Worm (Caenorhabditis elegans) whole organism, young adult: Measurements from ENCODE around the gene algn-12.

Experiments
- B0019.2 ChIP-seq: fragments of 200-800 bp; sonication (Bioruptor generic); conservative IDR thresholded peaks from 2 replicates; pipeline ENCODE4 v1.3.6; 2022; ENCODE audit warnings: missing genetic modification reagents, missing genetic modification characterization, missing compliant biosample characterization
- B0261.1 ChIP-seq: sonication (generic microtip); optimal IDR thresholded peaks from 2 replicates; lab custom pipeline; 2016; ENCODE audit warnings: mild to moderate bottlenecking, missing genetic modification characterization, moderate library complexity, missing compliant biosample characterization
- F10E7.11 ChIP-seq: sonication (generic microtip); optimal IDR thresholded peaks from 2 replicates; lab custom pipeline; 2017; ENCODE audit warnings: mild to moderate bottlenecking, missing genetic modification characterization, moderate library complexity, missing compliant biosample characterization
- F22D6.2 ChIP-seq: sonication (generic microtip); optimal IDR thresholded peaks from 2 replicates; lab custom pipeline; 2016; ENCODE audit warnings: mild to moderate bottlenecking, missing genetic modification characterization, missing compliant biosample characterization
- F39B2.1 ChIP-seq: fragments of 200-800 bp; sonication (Bioruptor generic); IDR thresholded peaks from 2 replicates; pipeline ENCODE4 v1.3.6; 2022; ENCODE audit warnings: missing genetic modification reagents, missing genetic modification characterization, missing compliant biosample characterization
- F49E8.2 ChIP-seq: sonication (generic microtip); optimal IDR thresholded peaks from 3 replicates; lab custom pipeline; 2017; ENCODE audit warnings: missing genetic modification characterization, mild to moderate bottlenecking, missing compliant biosample characterization, antibody characterized with exemption, moderate library complexity; ENCODE audit not compliant: insufficient read depth
- F52B5.7 ChIP-seq: sonication (generic microtip); optimal IDR thresholded peaks from 2 replicates; lab custom pipeline; 2016; ENCODE audit warnings: mild to moderate bottlenecking, missing genetic modification characterization, missing compliant biosample characterization
- F57C9.4 ChIP-seq: sonication (generic microtip); optimal IDR thresholded peaks from 2 replicates; lab custom pipeline; 2017; ENCODE audit warnings: mild to moderate bottlenecking, missing genetic modification characterization, missing compliant biosample characterization
- T07F8.4 ChIP-seq: sonication (generic microtip); optimal IDR thresholded peaks from 2 replicates; lab custom pipeline; 2016; ENCODE audit warnings: mild to moderate bottlenecking, missing genetic modification characterization, moderate library complexity, missing compliant biosample characterization
- T26A5.8 ChIP-seq: sonication (generic microtip); optimal IDR thresholded peaks from 2 replicates; lab custom pipeline; 2016; ENCODE audit warnings: missing genetic modification characterization, missing compliant biosample characterization
- Y53G8AR.9 ChIP-seq: fragments of 200-800 bp; sonication (Bioruptor generic); conservative IDR thresholded peaks from 2 replicates; pipeline ENCODE4 v1.3.6; 2022; ENCODE audit warnings: missing genetic modification reagents, missing genetic modification characterization, missing compliant biosample characterization
- Y67H2A.10 ChIP-seq: fragments of 200-800 bp; sonication (Bioruptor generic); conservative IDR thresholded peaks from 2 replicates; pipeline ENCODE4 v1.3.6; 2022; ENCODE audit warnings: missing genetic modification reagents, missing genetic modification characterization, missing compliant biosample characterization
- aptf-2 ChIP-seq: fragments of 200-800 bp; sonication (Bioruptor generic); conservative IDR thresholded peaks from 2 replicates; pipeline ENCODE4 v1.3.6; 2022; ENCODE audit warnings: missing genetic modification reagents, missing genetic modification characterization, missing compliant biosample characterization
- attf-5 ChIP-seq: fragments of 200-800 bp; sonication (Bioruptor generic); optimal IDR thresholded peaks from 2 replicates; lab custom pipeline; 2018; ENCODE audit warnings: mild to moderate bottlenecking, missing genetic modification characterization, missing compliant biosample characterization
- attf-6 ChIP-seq: fragments of 200-800 bp; sonication (Bioruptor generic); IDR thresholded peaks from 2 replicates; pipeline ENCODE4 v1.3.6; 2022; ENCODE audit warnings: missing genetic modification reagents, missing genetic modification characterization, missing compliant biosample characterization
- bed-1 ChIP-seq: fragments of 200-800 bp; sonication (Bioruptor generic); IDR thresholded peaks from 2 replicates; pipeline ENCODE4 v1.3.6; 2022; ENCODE audit warnings: missing genetic modification reagents, missing genetic modification characterization, missing compliant biosample characterization
- cebp-2 ChIP-seq: fragments of 200-800 bp; sonication (Bioruptor generic); IDR thresholded peaks from 2 replicates; pipeline ENCODE4 v1.3.6; 2022; ENCODE audit warnings: missing genetic modification characterization, missing compliant biosample characterization
- ceh-27 ChIP-seq: fragments of 200-800 bp; sonication (Bioruptor generic); optimal IDR thresholded peaks from 2 replicates; lab custom pipeline; 2018; ENCODE audit warnings: mild to moderate bottlenecking, missing genetic modification characterization, moderate library complexity, missing compliant biosample characterization
- ceh-58 ChIP-seq: fragments of 200-800 bp; sonication (Bioruptor generic); IDR thresholded peaks from 2 replicates; pipeline ENCODE4 v1.3.6; 2022; ENCODE audit warnings: missing genetic modification characterization, missing compliant biosample characterization
- ceh-79 ChIP-seq: sonication (generic microtip); optimal IDR thresholded peaks from 2 replicates; lab custom pipeline; 2017; ENCODE audit warnings: mild to moderate bottlenecking, missing genetic modification characterization, missing compliant biosample characterization
- ceh-91 ChIP-seq: fragments of 200-800 bp; sonication (Bioruptor generic); IDR thresholded peaks from 2 replicates; pipeline ENCODE4 v1.3.6; 2022; ENCODE audit warnings: missing genetic modification reagents, missing genetic modification characterization, missing compliant biosample characterization
- chd-7 ChIP-seq: sonication (generic microtip); optimal IDR thresholded peaks from 2 replicates; lab custom pipeline; 2016; ENCODE audit warnings: mild to moderate bottlenecking, missing genetic modification characterization, moderate library complexity, missing compliant biosample characterization
- egl-18 ChIP-seq: fragments of 200-800 bp; sonication (Bioruptor generic); IDR thresholded peaks from 2 replicates; pipeline ENCODE4 v1.3.6; 2022; ENCODE audit warnings: missing genetic modification reagents, missing genetic modification characterization, missing compliant biosample characterization
- ekl-4 ChIP-seq: fragments of 200-800 bp; sonication (Bioruptor generic); IDR thresholded peaks from 2 replicates; pipeline ENCODE4 v1.3.6; 2022; ENCODE audit warnings: missing genetic modification reagents, missing genetic modification characterization, missing compliant biosample characterization
- fkh-3 ChIP-seq: sonication (generic microtip); optimal IDR thresholded peaks from 2 replicates; lab custom pipeline; 2016; ENCODE audit warnings: mild to moderate bottlenecking, missing genetic modification characterization, missing compliant biosample characterization
- him-1 ChIP-seq: sonication (generic microtip); optimal IDR thresholded peaks from 2 replicates; lab custom pipeline; 2016; ENCODE audit warnings: missing genotype, missing genetic modification reagents, missing genetic modification characterization, missing compliant biosample characterization
- hmg-20 ChIP-seq: fragments of 200-800 bp; sonication (Bioruptor generic); IDR thresholded peaks from 2 replicates; pipeline ENCODE4 v1.3.6; 2022; ENCODE audit warnings: missing genetic modification reagents, missing genetic modification characterization, missing compliant biosample characterization
- lin-35 ChIP-seq, 3 experiments: fragments of 150-350 bp in 2 of 3; sonication (generic microtip) in 1 of 3; optimal IDR thresholded peaks; 2 replicates each; lab custom pipeline; 2014 to 2018; ENCODE audit warnings: missing biosample characterization in 3 of 3, missing genetic modification characterization in 3 of 3, missing genetic modification reagents in 3 of 3
- lin-40 ChIP-seq: sonication (generic microtip); optimal IDR thresholded peaks from 2 replicates; lab custom pipeline; 2016; ENCODE audit warnings: missing genetic modification characterization, mild to moderate bottlenecking, missing compliant biosample characterization, missing genotype, missing genetic modification reagents
- lsl-1 ChIP-seq: fragments of 200-800 bp; sonication (Bioruptor generic); optimal IDR thresholded peaks from 2 replicates; lab custom pipeline; 2018; ENCODE audit warnings: mild to moderate bottlenecking, missing genetic modification characterization, moderate library complexity, missing compliant biosample characterization
- madf-10 ChIP-seq: sonication (generic microtip); optimal IDR thresholded peaks from 2 replicates; lab custom pipeline; 2016; ENCODE audit warnings: mild to moderate bottlenecking, missing genetic modification characterization, missing compliant biosample characterization
- mxl-1 ChIP-seq: sonication (generic microtip); optimal IDR thresholded peaks from 2 replicates; lab custom pipeline; 2016; ENCODE audit warnings: missing genetic modification characterization, missing compliant biosample characterization
- nfyb-1 ChIP-seq: fragments of 200-800 bp; sonication (Bioruptor generic); IDR thresholded peaks from 2 replicates; pipeline ENCODE4 v1.3.6; 2022; ENCODE audit warnings: missing genetic modification reagents, missing genetic modification characterization, missing compliant biosample characterization
- nhr-120 ChIP-seq: fragments of 200-800 bp; sonication (Bioruptor generic); IDR thresholded peaks from 2 replicates; pipeline ENCODE4 v1.3.6; 2022; ENCODE audit warnings: missing genetic modification characterization, missing compliant biosample characterization
- nhr-90 ChIP-seq: sonication (generic microtip); optimal IDR thresholded peaks from 2 replicates; lab custom pipeline; 2016; ENCODE audit warnings: missing genotype, mild to moderate bottlenecking, missing genetic modification characterization, missing compliant biosample characterization
- rcor-1 ChIP-seq: fragments of 200-800 bp; sonication (Bioruptor generic); IDR thresholded peaks from 2 replicates; pipeline ENCODE4 v1.3.6; 2022; ENCODE audit warnings: missing genetic modification reagents, missing genetic modification characterization, missing compliant biosample characterization
- rec-8 ChIP-seq, 2 experiments: sonication (generic microtip); optimal IDR thresholded peaks; 2 replicates each; lab custom pipeline; 2016; ENCODE audit warnings: mild to moderate bottlenecking in 2 of 2, missing genetic modification characterization in 2 of 2, missing genetic modification reagents in 2 of 2, missing genotype in 2 of 2, missing biosample characterization in 1 of 2, missing compliant biosample characterization in 1 of 2, moderate library complexity in 1 of 2
- repo-1 ChIP-seq: sonication (generic microtip); optimal IDR thresholded peaks from 2 replicates; lab custom pipeline; 2017; ENCODE audit warnings: mild to moderate bottlenecking, missing genetic modification characterization, missing compliant biosample characterization
- sea-2 ChIP-seq: fragments of 200-800 bp; sonication (Bioruptor generic); IDR thresholded peaks from 2 replicates; pipeline ENCODE4 v1.3.6; 2022; ENCODE audit warnings: missing genetic modification characterization, missing compliant biosample characterization
- snpc-3.4 ChIP-seq: sonication (generic microtip); optimal IDR thresholded peaks from 2 replicates; lab custom pipeline; 2017; ENCODE audit warnings: missing genetic modification characterization, mild to moderate bottlenecking, missing compliant biosample characterization, antibody characterized with exemption, moderate library complexity, missing genotype, missing genetic modification reagents
- sptf-2 ChIP-seq: fragments of 200-800 bp; sonication (Bioruptor generic); optimal IDR thresholded peaks from 2 replicates; lab custom pipeline; 2018; ENCODE audit warnings: mild to moderate bottlenecking, missing genetic modification characterization, missing compliant biosample characterization
- tbx-9 ChIP-seq: sonication (generic microtip); optimal IDR thresholded peaks from 2 replicates; lab custom pipeline; 2016; ENCODE audit warnings: borderline replicate concordance, missing genetic modification characterization, inconsistent platforms, missing compliant biosample characterization
- tlf-1 ChIP-seq: fragments of 200-800 bp; sonication (Bioruptor generic); optimal IDR thresholded peaks from 2 replicates; lab custom pipeline; 2018; ENCODE audit warnings: mild to moderate bottlenecking, missing genetic modification characterization, missing compliant biosample characterization
- unc-130 ChIP-seq: sonication (generic microtip); optimal IDR thresholded peaks from 2 replicates; lab custom pipeline; 2016; ENCODE audit warnings: missing genetic modification reagents, missing genetic modification characterization, missing compliant biosample characterization
- xnd-1 ChIP-seq: sonication (generic microtip); optimal IDR thresholded peaks from 2 replicates; lab custom pipeline; 2016; ENCODE audit warnings: missing genotype, missing genetic modification reagents, missing genetic modification characterization, missing compliant biosample characterization
- ztf-18 ChIP-seq: sonication (generic microtip); optimal IDR thresholded peaks from 2 replicates; lab custom pipeline; 2016; ENCODE audit warnings: missing genotype, mild to moderate bottlenecking, missing genetic modification characterization, missing compliant biosample characterization
- ztf-22 ChIP-seq: fragments of 200-800 bp; sonication (Bioruptor generic); optimal IDR thresholded peaks from 2 replicates; lab custom pipeline; 2018; ENCODE audit warnings: mild to moderate bottlenecking, missing genetic modification characterization, moderate library complexity, missing compliant biosample characterization
- ztf-3 ChIP-seq: fragments of 200-800 bp; sonication (Bioruptor generic); optimal IDR thresholded peaks from 2 replicates; lab custom pipeline; 2018; ENCODE audit warnings: mild to moderate bottlenecking, missing genetic modification characterization, missing compliant biosample characterization
- ztf-6 ChIP-seq: fragments of 200-800 bp; sonication (Bioruptor generic); IDR thresholded peaks from 2 replicates; pipeline ENCODE4 v1.3.6; 2022; ENCODE audit warnings: missing genetic modification reagents, missing genetic modification characterization, missing compliant biosample characterization

Gene algn-12

DNA sequence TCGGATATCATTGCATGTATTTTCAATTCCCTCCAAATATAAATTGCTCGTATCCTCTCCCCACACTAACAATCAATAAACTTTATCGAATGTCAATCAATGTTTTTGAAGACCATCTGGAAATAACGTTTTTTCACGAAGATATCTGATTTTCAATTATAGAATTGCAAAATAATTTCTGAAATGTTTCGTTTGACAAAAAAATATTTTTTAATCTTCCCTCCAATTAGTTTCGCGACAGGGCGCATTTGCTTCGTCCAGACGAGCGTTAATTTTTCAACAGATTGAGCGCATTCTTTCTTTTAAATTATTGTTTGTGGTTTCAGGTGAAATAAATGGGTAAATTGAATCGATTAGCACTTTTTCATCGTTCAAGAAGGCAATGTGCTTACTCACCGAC lies 3.8 kb upstream of the algn-12 start, which contains the start of gene vars-1 (continued):
- TF ChIP-seq ztf-22 (GFP tag; lab: Kevin White, UChicago) = no peak
- TF ChIP-seq snpc-3.4 = no peak
- no peak for TF ChIP-seq ceh-27 (GFP tag; lab: Kevin White, UChicago)
- TF ChIP-seq ceh-91 = no peak
- TF ChIP-seq unc-130 (GFP tag; lab: Kevin White, UChicago) = no peak
- TF ChIP-seq nhr-90 = no peak
- no peak for TF ChIP-seq hmg-20 (GFP tag; lab: Robert Waterston, UW)
- no peak for TF ChIP-seq rec-8 (tag; optimal IDR thresholded peaks at IDR 0.05; lab: Kevin White, UChicago)
- TF ChIP-seq ceh-79 (tag; lab: Kevin White, UChicago) = no peak
- no peak for TF ChIP-seq nfyb-1 (GFP tag; lab: Robert Waterston, UW)
- no peak for TF ChIP-seq ceh-58 (GFP tag; lab: Robert Waterston, UW)
- no peak for TF ChIP-seq aptf-2 (GFP tag; lab: Robert Waterston, UW)
- no peak for TF ChIP-seq F10E7.11 (tag; lab: Kevin White, UChicago)
- TF ChIP-seq him-1 = no peak
- TF ChIP-seq madf-10 (tag; lab: Kevin White, UChicago) = no peak
- peak; percentile 77 for TF ChIP-seq F49E8.2 (tag; lab: Kevin White, UChicago)
- no peak for TF ChIP-seq mxl-1
- peak in 2 of 3 experiments; percentile 18 to 77 for TF ChIP-seq lin-35 (GFP tag; optimal IDR thresholded peaks at IDR 0.05; lab: Kevin White, UChicago)
- no peak for TF ChIP-seq Y67H2A.10 (GFP tag; lab: Robert Waterston, UW)
- TF ChIP-seq tbx-9 (tag; lab: Kevin White, UChicago) = no peak
- TF ChIP-seq cebp-2 (GFP tag; lab: Robert Waterston, UW) = no peak
- TF ChIP-seq sptf-2 = no peak
- peak; percentile 53 for TF ChIP-seq lsl-1 (GFP tag; lab: Kevin White, UChicago)
- no peak for TF ChIP-seq B0019.2 (GFP tag; lab: Robert Waterston, UW)
- 0 out of 2 replicates have a peak, but pooled peaks have one; percentile 47 for TF ChIP-seq ekl-4
- TF ChIP-seq T07F8.4 (tag; lab: Kevin White, UChicago) = no peak
- TF ChIP-seq xnd-1 (tag; lab: Kevin White, UChicago) = peak; percentile 46
- TF ChIP-seq attf-6 (GFP tag; lab: Robert Waterston, UW) = peak; percentile 56; the same call in 1 of the 2 replicates
- no peak for TF ChIP-seq ztf-3 (GFP tag; lab: Kevin White, UChicago)
- TF ChIP-seq B0261.1 (tag; lab: Kevin White, UChicago) = no peak
- TF ChIP-seq fkh-3 = no peak
- TF ChIP-seq F39B2.1 (GFP tag; lab: Robert Waterston, UW) = no peak
- TF ChIP-seq Y53G8AR.9 (GFP tag; lab: Robert Waterston, UW) = no peak; the same call in 1 of the 2 replicates
- TF ChIP-seq T26A5.8 (tag; lab: Kevin White, UChicago) = no peak
- TF ChIP-seq F57C9.4 (tag; lab: Kevin White, UChicago) = no peak
- TF ChIP-seq bed-1 = no peak
- no peak for TF ChIP-seq attf-5 (GFP tag; lab: Kevin White, UChicago)
- TF ChIP-seq lin-40 (tag; lab: Kevin White, UChicago) = no peak
- TF ChIP-seq ztf-6 (GFP tag; lab: Robert Waterston, UW) = no peak
- no peak for TF ChIP-seq ztf-18
- no peak for TF ChIP-seq chd-7
- no peak for TF ChIP-seq sea-2
- TF ChIP-seq tlf-1 (GFP tag; lab: Kevin White, UChicago) = peak; percentile 51
- no peak for TF ChIP-seq repo-1 (tag; lab: Kevin White, UChicago)
- TF ChIP-seq egl-18 (GFP tag; lab: Robert Waterston, UW) = no peak
- no peak for TF ChIP-seq F22D6.2
- TF ChIP-seq rcor-1 (GFP tag; lab: Robert Waterston, UW) = no peak
- no peak for TF ChIP-seq F52B5.7
- no peak for TF ChIP-seq nhr-120 (GFP tag; lab: Robert Waterston, UW)
